Fruit fly (Drosophila melanogaster): Measurements from ENCODE around the gene Top2.

Gene Top2

dm6 chr2L:19397617-19398316, 55.5 kb downstream of the Top2 start (continued):
- TF ChIP-seq CG6792 (GFP tag; optimal IDR thresholded peaks at IDR 0.05), result peak; percentile 56
- TF ChIP-seq dsx (GFP tag; optimal IDR thresholded peaks at IDR 0.05; ENCODE audit: poor library complexity, severe bottlenecking), result peak; percentile 17
- TF ChIP-seq CG11902 (GFP tag; optimal IDR thresholded peaks at IDR 0.05), result peak; percentile 4
- TF ChIP-seq CG34406 (GFP tag; optimal IDR thresholded peaks at IDR 0.05), result peak; percentile 58
- TF ChIP-seq CG4318 (GFP tag; optimal IDR thresholded peaks at IDR 0.05), result no peak
- peak; percentile 82 for TF ChIP-seq esn (GFP tag; optimal IDR thresholded peaks at IDR 0.05)
- TF ChIP-seq Sox14 (GFP tag; optimal IDR thresholded peaks at IDR 0.05), result peak; percentile 77
- TF ChIP-seq spab (GFP tag; optimal IDR thresholded peaks at IDR 0.05), result peak; percentile 15
- TF ChIP-seq Lpt (GFP tag; optimal IDR thresholded peaks at IDR 0.05), result no peak
- TF ChIP-seq Gug (GFP tag; IDR thresholded peaks at IDR 0.05), result no peak
- peak; percentile 78 for TF ChIP-seq Hr39 (GFP tag; optimal IDR thresholded peaks at IDR 0.05)
- peak; percentile 52 for TF ChIP-seq Ets96B (tag; optimal IDR thresholded peaks at IDR 0.05)
- no peak for TF ChIP-seq fkh (GFP tag; optimal IDR thresholded peaks at IDR 0.05)
- TF ChIP-seq Smox (GFP tag; optimal IDR thresholded peaks at IDR 0.05), result peak; percentile 77
- peak; percentile 82 for TF ChIP-seq CG31627 (GFP tag; optimal IDR thresholded peaks at IDR 0.05)
- no peak for TF ChIP-seq CG6854 (GFP tag; optimal IDR thresholded peaks at IDR 0.05)
- peak; percentile 26 for TF ChIP-seq CG8319 (GFP tag; optimal IDR thresholded peaks at IDR 0.05)
- peak; percentile 45 for TF ChIP-seq CG10669 (GFP tag; optimal IDR thresholded peaks at IDR 0.05)
- peak; percentile 30 for TF ChIP-seq CG11762 (GFP tag; optimal IDR thresholded peaks at IDR 0.05; ENCODE audit: insufficient read depth)
- no peak for TF ChIP-seq CG16779 (tag; optimal IDR thresholded peaks at IDR 0.05)
- peak; percentile 64 for TF ChIP-seq pdm3 (GFP tag; optimal IDR thresholded peaks at IDR 0.05)
- 0 out of 3 replicates have a peak, but pooled peaks have one; percentile 40 for TF ChIP-seq CG8119 (GFP tag; IDR thresholded peaks at IDR 0.05)
- no peak for TF ChIP-seq dac (GFP tag; optimal IDR thresholded peaks at IDR 0.05)
- TF ChIP-seq topi (GFP tag; optimal IDR thresholded peaks at IDR 0.05), result peak; percentile 77
- no peak for TF ChIP-seq Hr38 (GFP tag; optimal IDR thresholded peaks at IDR 0.05)
- TF ChIP-seq acj6 (GFP tag; optimal IDR thresholded peaks at IDR 0.05), result peak; percentile 68
- TF ChIP-seq Ets21C (GFP tag; optimal IDR thresholded peaks at IDR 0.05), result peak; percentile 67
- peak; percentile 59 for TF ChIP-seq CG3919 (GFP tag; optimal IDR thresholded peaks at IDR 0.05)
- TF ChIP-seq salr (GFP tag; optimal IDR thresholded peaks at IDR 0.05), result peak; percentile 4 to 50
- peak; percentile 39 for TF ChIP-seq CG8632 (GFP tag; optimal IDR thresholded peaks at IDR 0.05)
- peak; percentile 90 for TF ChIP-seq svp (GFP tag)
- peak; percentile 53 for TF ChIP-seq Hr4 (GFP tag; optimal IDR thresholded peaks at IDR 0.05)
- 0 out of 3 replicates have a peak, but pooled peaks have one; percentile 9 for TF ChIP-seq eg (GFP tag; IDR thresholded peaks at IDR 0.05)
- peak; percentile 44 for TF ChIP-seq achi (GFP tag; optimal IDR thresholded peaks at IDR 0.05)
- TF ChIP-seq CG11294 (GFP tag; IDR thresholded peaks at IDR 0.05), result no peak
- peak; percentile 57 for TF ChIP-seq CG32006 (GFP tag; optimal IDR thresholded peaks at IDR 0.05)
- TF ChIP-seq net (GFP tag; optimal IDR thresholded peaks at IDR 0.05), result peak; percentile 3
- peak; percentile 14 for TF ChIP-seq CG1621 (tag; optimal IDR thresholded peaks at IDR 0.05)
- peak; percentile 66 for TF ChIP-seq OdsH (GFP tag; optimal IDR thresholded peaks at IDR 0.05)
- no peak for TF ChIP-seq Blimp-1 (GFP tag; optimal IDR thresholded peaks at IDR 0.05)
- TF ChIP-seq CG6163 (GFP tag; IDR thresholded peaks at IDR 0.05), result 0 out of 3 replicates have a peak, but pooled peaks have one; percentile 32

Data from whole organism, prepupa.